Fruit fly (Drosophila melanogaster) whole organism: ENCODE measurements around the gene CG2991.

Experiments
- CG8478 ChIP-seq: fragments of >200 bp; optimal IDR thresholded peaks from 2 replicates; lab custom pipeline; 2018; ENCODE audit warnings: inconsistent platforms
- EcR ChIP-seq, 2 experiments: fragments of >200 bp; optimal IDR thresholded peaks; 2 replicates each; lab custom pipeline; 2017; ENCODE audit warnings: missing biosample characterization in 2 of 2, missing genetic modification characterization in 2 of 2, missing genetic modification reagents in 2 of 2
- pan ChIP-seq: fragments of >200 bp; optimal IDR thresholded peaks from 2 replicates; lab custom pipeline; 2017
- psq ChIP-seq: fragments of >200 bp; optimal IDR thresholded peaks from 2 replicates; lab custom pipeline; 2017

- TF ChIP-seq EcR (GFP tag; optimal IDR thresholded peaks at IDR 0.05; lab: Kevin White, UChicago) (no peak), CG8478 (lab: Kevin White, UChicago) (no peak), pan (lab: Kevin White, UChicago) (no peak), psq (lab: Kevin White, UChicago) (no peak)
Observed at dm6 chr2L:2861885-2862620, 5.1 kb downstream of the CG2991 start.
